Worm (Caenorhabditis elegans): ENCODE data around the gene ric-3.

Gene ric-3

DNA sequence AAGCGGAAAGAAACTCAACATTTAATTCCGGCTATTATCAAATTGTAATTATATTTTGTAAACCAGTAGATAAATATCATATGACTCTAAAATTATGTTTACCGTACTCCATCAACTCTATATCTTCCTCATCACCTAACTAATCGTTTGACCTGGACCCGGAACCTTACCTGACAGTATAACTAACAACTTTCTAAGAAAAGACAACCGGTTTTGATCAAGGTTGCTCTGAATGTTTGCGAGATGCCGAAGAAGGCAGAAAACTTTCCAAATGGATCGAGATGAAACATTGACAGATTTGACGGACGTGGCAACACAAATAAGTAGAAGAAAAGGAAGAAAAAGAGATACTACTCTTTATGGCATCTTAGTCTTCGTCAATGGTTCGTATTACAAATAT, 6.6 kb downstream of the ric-3 start:
- no peak for TF ChIP-seq dmd-8 (GFP tag; IDR thresholded peaks at IDR 0.05)
- TF ChIP-seq T20F7.1 (GFP tag; optimal IDR thresholded peaks at IDR 0.05), result no peak
- no peak for TF ChIP-seq nhr-6 (tag; optimal IDR thresholded peaks at IDR 0.05)
- no peak for TF ChIP-seq nhr-77 (tag; optimal IDR thresholded peaks at IDR 0.05)
- no peak for TF ChIP-seq F49E8.2 (tag; optimal IDR thresholded peaks at IDR 0.05; ENCODE audit: borderline replicate concordance)
- TF ChIP-seq Y105C5A.15 (GFP tag; IDR thresholded peaks at IDR 0.05), result no peak
- no peak for TF ChIP-seq nhr-28 (tag; optimal IDR thresholded peaks at IDR 0.05)
- TF ChIP-seq F44E2.7 (GFP tag; IDR thresholded peaks at IDR 0.05), result no peak
- no peak for TF ChIP-seq unc-62 (GFP tag; optimal IDR thresholded peaks at IDR 0.05 in 1 of 2)
- TF ChIP-seq unc-62 (tag; optimal IDR thresholded peaks at IDR 0.05), result no peak
- no peak for TF ChIP-seq unc-39 (tag; optimal IDR thresholded peaks at IDR 0.05)
- TF ChIP-seq mdl-1 (tag; optimal IDR thresholded peaks at IDR 0.05), result no peak
- no peak for TF ChIP-seq spr-1 (tag; optimal IDR thresholded peaks at IDR 0.05)
- no peak for TF ChIP-seq ceh-62 (tag; optimal IDR thresholded peaks at IDR 0.05)
- no peak for TF ChIP-seq zfp-2 (tag; optimal IDR thresholded peaks at IDR 0.05)
- no peak for TF ChIP-seq hif-1 (tag; optimal IDR thresholded peaks at IDR 0.05)
- no peak for TF ChIP-seq nhr-41 (GFP tag; IDR thresholded peaks at IDR 0.05)
- no peak for TF ChIP-seq hmg-1.1 (GFP tag; IDR thresholded peaks at IDR 0.05)
- TF ChIP-seq egl-27 (tag; optimal IDR thresholded peaks at IDR 0.05), result no peak
- no peak for TF ChIP-seq lin-29 (GFP tag; IDR thresholded peaks at IDR 0.05)
- TF ChIP-seq php-3 (GFP tag; IDR thresholded peaks at IDR 0.05), result no peak

DNA sequence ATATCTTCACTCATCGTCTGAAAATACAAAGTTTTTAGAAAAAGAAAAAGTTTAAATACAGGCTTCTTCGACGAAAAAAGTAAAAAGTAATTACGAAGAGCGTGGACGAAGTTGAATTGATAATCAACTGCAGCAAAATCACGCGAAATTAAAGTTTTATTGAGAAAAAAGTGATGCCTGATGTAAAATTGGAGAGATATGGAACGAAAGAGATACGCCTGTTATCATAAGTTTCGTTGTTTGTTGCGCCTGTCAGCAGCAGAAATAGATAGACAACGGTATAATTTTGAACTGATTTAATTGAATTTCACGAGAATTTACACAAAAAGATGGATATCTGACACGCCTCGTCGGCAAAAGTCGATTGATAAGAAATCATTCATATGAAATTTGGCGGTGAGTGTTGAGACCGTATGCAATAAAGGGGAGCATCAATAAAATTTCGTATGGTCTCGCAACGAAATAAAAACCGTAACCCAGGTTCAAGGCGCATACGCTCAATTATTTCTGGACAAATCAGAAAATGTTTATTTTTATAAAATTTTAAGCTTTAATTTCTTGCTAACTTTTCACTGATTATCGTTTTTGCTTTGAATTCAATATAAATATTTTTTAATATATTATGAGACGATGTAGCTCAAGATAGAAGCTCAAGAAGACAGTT, 11.4 kb downstream of the ric-3 start, which contains the start of gene C06A6.4:
Gene C06A6.4 (minus strand): TSS at position 24 of the 664 bp plus-strand sequence.
- peak; percentile 36 for TF ChIP-seq dmd-6 (GFP tag; IDR thresholded peaks at IDR 0.05)
- TF ChIP-seq daf-16 (GFP tag; optimal IDR thresholded peaks at IDR 0.05), result no peak
- peak; percentile 54 for TF ChIP-seq daf-16 (tag; optimal IDR thresholded peaks at IDR 0.05)
- peak in 1 of 2 experiments; percentile 42 for TF ChIP-seq unc-62 (GFP tag; optimal IDR thresholded peaks at IDR 0.05 in 1 of 2)
- TF ChIP-seq unc-62 (tag; optimal IDR thresholded peaks at IDR 0.05), result no peak
- no peak for TF ChIP-seq aha-1 (tag)
- no peak for TF ChIP-seq fos-1 (tag; optimal IDR thresholded peaks at IDR 0.05)
- peak; percentile 60 for TF ChIP-seq hlh-11 (tag; optimal IDR thresholded peaks at IDR 0.05)
- TF ChIP-seq lin-38 (GFP tag; IDR thresholded peaks at IDR 0.05), result peak; percentile 11; the same call in 1 of the 2 replicates
- TF ChIP-seq mes-2 (tag; optimal IDR thresholded peaks at IDR 0.05; ENCODE audit: poor library complexity, severe bottlenecking), result peak; percentile 10
- no peak for TF ChIP-seq mdt-29 (GFP tag; IDR thresholded peaks at IDR 0.05)
- TF ChIP-seq R02D3.7 (tag; optimal IDR thresholded peaks at IDR 0.05), result no peak
- no peak for TF ChIP-seq nhr-25 (tag; optimal IDR thresholded peaks at IDR 0.05; ENCODE audit: borderline replicate concordance, insufficient read depth)
- peak; percentile 56 for TF ChIP-seq dve-1 (tag; optimal IDR thresholded peaks at IDR 0.05; ENCODE audit: insufficient read depth)
- no peak for TF ChIP-seq daf-19 (GFP tag; conservative IDR thresholded peaks at IDR 0.05)
- peak; percentile 25 for TF ChIP-seq mxl-3 (GFP tag; optimal IDR thresholded peaks at IDR 0.05)
- no peak for TF ChIP-seq saeg-2 (GFP tag; IDR thresholded peaks at IDR 0.05)
- no peak for TF ChIP-seq dpl-1 (GFP tag; optimal IDR thresholded peaks at IDR 0.05)
- TF ChIP-seq ctbp-1 (GFP tag; IDR thresholded peaks at IDR 0.05), result no peak
- no peak for TF ChIP-seq nhr-48 (tag; optimal IDR thresholded peaks at IDR 0.05)
- TF ChIP-seq hlh-30 (tag; optimal IDR thresholded peaks at IDR 0.05; ENCODE audit: insufficient read depth), result peak; percentile 61
- no peak for TF ChIP-seq egl-43 (GFP tag; IDR thresholded peaks at IDR 0.05)
- peak in 1 of 2 experiments; percentile 27 for TF ChIP-seq lsy-2 (tag; optimal IDR thresholded peaks at IDR 0.05)
- no peak for TF ChIP-seq zfp-3 (GFP tag; conservative IDR thresholded peaks at IDR 0.05)
- TF ChIP-seq T20F7.1 (GFP tag; optimal IDR thresholded peaks at IDR 0.05), result no peak
- TF ChIP-seq egl-27 (tag; optimal IDR thresholded peaks at IDR 0.05), result no peak
- TF ChIP-seq madf-5 (GFP tag; IDR thresholded peaks at IDR 0.05), result no peak
- TF ChIP-seq unc-130 (GFP tag; optimal IDR thresholded peaks at IDR 0.05), result peak; percentile 12
- peak; percentile 2 for TF ChIP-seq nhr-28 (tag; optimal IDR thresholded peaks at IDR 0.05)
- peak; percentile 33 for TF ChIP-seq pqm-1 (tag; optimal IDR thresholded peaks at IDR 0.05)
- TF ChIP-seq ztf-7 (tag; optimal IDR thresholded peaks at IDR 0.05), result no peak
